Worm (Caenorhabditis elegans): ENCODE data around the gene clec-6.

DNA sequence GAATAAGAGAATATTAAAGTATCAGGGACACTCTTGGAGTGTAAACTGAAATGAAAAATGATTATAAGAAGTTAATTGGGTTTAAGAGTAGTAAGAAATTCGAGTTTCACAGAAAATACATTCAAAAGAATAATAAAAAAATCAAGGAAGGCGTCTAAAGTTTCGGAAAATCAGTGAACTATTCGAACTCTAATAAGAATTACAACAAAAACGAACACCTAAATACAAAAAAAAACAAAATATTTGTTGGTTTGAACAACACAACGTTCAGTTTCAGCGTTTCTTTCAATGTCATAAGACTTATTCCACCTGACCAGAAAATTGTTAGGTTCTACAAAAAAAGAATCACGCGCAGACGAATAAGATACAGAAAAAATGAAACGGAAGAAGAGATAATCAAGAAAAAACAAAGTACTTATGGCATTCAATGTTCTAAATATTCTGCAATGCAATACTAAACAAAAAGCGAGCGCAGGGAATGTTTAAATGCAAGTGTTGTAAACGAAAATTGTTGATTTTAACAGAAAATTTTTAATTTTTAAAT is 11.9 kb upstream of the clec-6 start, which contains the start of gene nhl-2:
- no peak for TF ChIP-seq fos-1 (tag; optimal IDR thresholded peaks at IDR 0.05)
- TF ChIP-seq nfya-1 (tag; optimal IDR thresholded peaks at IDR 0.05; ENCODE audit: insufficient read depth) = no peak
- TF ChIP-seq snpc-4 (tag; optimal IDR thresholded peaks at IDR 0.05) = no peak
- no peak for TF ChIP-seq nhr-76 (tag; optimal IDR thresholded peaks at IDR 0.05)
- no peak for TF ChIP-seq zag-1 (tag; optimal IDR thresholded peaks at IDR 0.05)

All from whole organism, L3 larva.